Fruit fly (Drosophila melanogaster) whole organism, embryonic: ENCODE data around the gene mTTF.

Experiments
- Awh ChIP-seq: fragments of 200-800 bp; sonication (Bioruptor generic); IDR thresholded peaks from 2 replicates; pipeline ENCODE4, ENCODE4 v1.3.6; 2022; ENCODE audit warnings: missing biosample characterization, missing genetic modification characterization
- B-H2 ChIP-seq: fragments of 200-800 bp; sonication (Bioruptor generic); optimal IDR thresholded peaks from 2 replicates; lab custom pipeline; 2018; ENCODE audit warnings: missing biosample characterization, mild to moderate bottlenecking, missing genetic modification characterization
- Blimp-1 ChIP-seq: fragments of 200-800 bp; sonication (Bioruptor generic); optimal IDR thresholded peaks from 3 replicates; lab custom pipeline; 2018; ENCODE audit warnings: missing biosample characterization, missing genetic modification characterization, mild to moderate bottlenecking, moderate library complexity, missing genetic modification reagents
- CG10209 ChIP-seq: fragments of 200-800 bp; sonication (Bioruptor generic); optimal IDR thresholded peaks from 3 replicates; lab custom pipeline; 2017; ENCODE audit warnings: missing biosample characterization, mild to moderate bottlenecking, missing genetic modification characterization, missing genetic modification reagents
- CG12104 ChIP-seq: fragments of 200-800 bp; sonication (Bioruptor generic); optimal IDR thresholded peaks from 3 replicates; lab custom pipeline; 2016; ENCODE audit warnings: missing biosample characterization, missing genetic modification characterization
- CG15073 ChIP-seq: fragments of 200-800 bp; sonication (Bioruptor generic); optimal IDR thresholded peaks from 2 replicates; lab custom pipeline; 2016; ENCODE audit warnings: missing biosample characterization, missing genetic modification characterization
- CG15601 ChIP-seq: fragments of 200-800 bp; sonication (Bioruptor generic); optimal IDR thresholded peaks from 3 replicates; lab custom pipeline; 2019; ENCODE audit warnings: missing biosample characterization, mild to moderate bottlenecking, missing genetic modification characterization, moderate library complexity
- CG17912 ChIP-seq: fragments of 200-800 bp; sonication (Bioruptor generic); optimal IDR thresholded peaks from 2 replicates; lab custom pipeline; 2018; ENCODE audit warnings: missing biosample characterization, mild to moderate bottlenecking, missing genetic modification characterization
- CG18011 ChIP-seq: fragments of 200-800 bp; sonication (Bioruptor generic); optimal IDR thresholded peaks from 2 replicates; lab custom pipeline; 2017; ENCODE audit warnings: missing biosample characterization, missing genetic modification characterization, mild to moderate bottlenecking, moderate library complexity, missing genotype
- CG18619 ChIP-seq: fragments of 200-800 bp; sonication (Bioruptor generic); optimal IDR thresholded peaks from 3 replicates; lab custom pipeline; 2017; ENCODE audit warnings: missing biosample characterization, mild to moderate bottlenecking, missing genetic modification characterization
- CG2889 ChIP-seq: fragments of 200-800 bp; sonication (Bioruptor generic); IDR thresholded peaks from 3 replicates; pipeline ENCODE4 v1.3.6; 2022; ENCODE audit warnings: missing biosample characterization, missing genetic modification characterization
- CG3065 ChIP-seq: fragments of 200-800 bp; sonication (Bioruptor generic); optimal IDR thresholded peaks from 2 replicates; lab custom pipeline; 2016; ENCODE audit warnings: missing biosample characterization, missing genetic modification characterization
- CG32772 ChIP-seq: fragments of 200-800 bp; sonication (Bioruptor generic); IDR thresholded peaks from 2 replicates; pipeline ENCODE4 v1.3.6; 2022; ENCODE audit warnings: missing biosample characterization, missing genetic modification characterization
- CG34376 ChIP-seq: fragments of 200-800 bp; sonication (Bioruptor generic); optimal IDR thresholded peaks from 2 replicates; lab custom pipeline; 2018; ENCODE audit warnings: missing biosample characterization, mild to moderate bottlenecking, missing genetic modification characterization
- CG3726 ChIP-seq: fragments of 200-800 bp; sonication (Bioruptor generic); IDR thresholded peaks from 3 replicates; pipeline ENCODE4, ENCODE4 v1.3.6; 2022; ENCODE audit warnings: missing biosample characterization, missing genetic modification characterization
- CG4328 ChIP-seq: fragments of 200-800 bp; sonication (Bioruptor generic); optimal IDR thresholded peaks from 3 replicates; lab custom pipeline; 2017; ENCODE audit warnings: missing biosample characterization, missing genetic modification reagents, missing genetic modification characterization
- CG4424 ChIP-seq: fragments of 200-800 bp; sonication (Bioruptor generic); optimal IDR thresholded peaks from 3 replicates; lab custom pipeline; 2016; ENCODE audit warnings: missing biosample characterization, missing genetic modification characterization
- CG4854 ChIP-seq: fragments of 200-800 bp; sonication (Bioruptor generic); optimal IDR thresholded peaks from 2 replicates; lab custom pipeline; 2016; ENCODE audit warnings: missing biosample characterization, missing genetic modification characterization, inconsistent platforms
- CG5245 ChIP-seq: fragments of 200-800 bp; sonication (Bioruptor generic); optimal IDR thresholded peaks from 3 replicates; lab custom pipeline; 2016; ENCODE audit warnings: missing biosample characterization, missing genetic modification characterization
- CkIIα-i1 ChIP-seq: fragments of 200-800 bp; sonication (Bioruptor generic); IDR thresholded peaks from 2 replicates; pipeline ENCODE4 v1.3.6; 2022; ENCODE audit warnings: missing biosample characterization, missing genetic modification characterization
- Fer2 ChIP-seq: fragments of 200-800 bp; sonication (Bioruptor generic); optimal IDR thresholded peaks from 2 replicates; lab custom pipeline; 2018; ENCODE audit warnings: missing biosample characterization, mild to moderate bottlenecking, missing genetic modification characterization, moderate library complexity
- Hr39 ChIP-seq: fragments of >200 bp; optimal IDR thresholded peaks from 2 replicates; lab custom pipeline; 2017
- Lpt ChIP-seq: fragments of >200 bp; optimal IDR thresholded peaks from 2 replicates; lab custom pipeline; 2018; ENCODE audit warnings: missing biosample characterization, missing genetic modification characterization
- Max ChIP-seq: fragments of 200-800 bp; sonication (Bioruptor generic); optimal IDR thresholded peaks from 2 replicates; lab custom pipeline; 2016; ENCODE audit warnings: missing biosample characterization, mild to moderate bottlenecking, missing genetic modification characterization
- Meics ChIP-seq: fragments of 200-800 bp; sonication (Bioruptor generic); optimal IDR thresholded peaks from 2 replicates; lab custom pipeline; 2017; ENCODE audit warnings: missing biosample characterization, mild to moderate bottlenecking, missing genetic modification characterization
- Mrtf ChIP-seq: fragments of 200-800 bp; sonication (Bioruptor generic); IDR thresholded peaks from 3 replicates; pipeline ENCODE4 v1.3.6; 2022; ENCODE audit warnings: missing biosample characterization, missing genetic modification characterization
- Opbp ChIP-seq: fragments of 200-800 bp; sonication (Bioruptor generic); IDR thresholded peaks from 3 replicates; pipeline ENCODE4 v1.3.6; 2022; ENCODE audit warnings: missing biosample characterization, missing genetic modification characterization; ENCODE audit not compliant: partially characterized antibody
- cato ChIP-seq: fragments of 200-800 bp; sonication (Bioruptor generic); optimal IDR thresholded peaks from 2 replicates; lab custom pipeline; 2016; ENCODE audit warnings: missing biosample characterization, missing genetic modification characterization, borderline replicate concordance
- cg ChIP-seq: fragments of 200-800 bp; sonication (Bioruptor generic); optimal IDR thresholded peaks from 3 replicates; lab custom pipeline; 2019; ENCODE audit warnings: missing biosample characterization, mild to moderate bottlenecking, missing genetic modification characterization, moderate library complexity
- dmrt11E ChIP-seq: fragments of 200-800 bp; sonication (Bioruptor generic); optimal IDR thresholded peaks from 3 replicates; lab custom pipeline; 2018; ENCODE audit warnings: missing biosample characterization, mild to moderate bottlenecking, missing genetic modification characterization, moderate library complexity
- gem ChIP-seq: fragments of 200-800 bp; sonication (Bioruptor generic); optimal IDR thresholded peaks from 2 replicates; lab custom pipeline; 2019; ENCODE audit warnings: missing biosample characterization, mild to moderate bottlenecking, missing genetic modification characterization, moderate library complexity
- gsb-n ChIP-seq: fragments of 200-800 bp; sonication (Bioruptor generic); optimal IDR thresholded peaks from 3 replicates; lab custom pipeline; 2018; ENCODE audit warnings: missing biosample characterization, mild to moderate bottlenecking, missing genetic modification characterization
- hb ChIP-seq: fragments of 200-800 bp; sonication (Bioruptor generic); IDR thresholded peaks from 3 replicates; pipeline ENCODE4 v1.3.6; 2022; ENCODE audit warnings: missing biosample characterization, missing genetic modification characterization; ENCODE audit not compliant: partially characterized antibody
- hbn ChIP-seq: fragments of 200-800 bp; sonication (Bioruptor generic); IDR thresholded peaks from 2 replicates; pipeline ENCODE4 v1.3.6; 2022; ENCODE audit warnings: missing biosample characterization, missing genetic modification characterization; ENCODE audit not compliant: partially characterized antibody
- hth ChIP-seq: fragments of >200 bp; optimal IDR thresholded peaks from 2 replicates; lab custom pipeline; 2017; ENCODE audit warnings: inconsistent platforms
- knrl ChIP-seq: fragments of 200-800 bp; sonication (Bioruptor generic); IDR thresholded peaks from 3 replicates; pipeline ENCODE4 v1.3.6; 2022; ENCODE audit warnings: missing biosample characterization, missing genetic modification characterization; ENCODE audit not compliant: partially characterized antibody
- luna ChIP-seq: fragments of 200-800 bp; sonication (Bioruptor generic); optimal IDR thresholded peaks from 2 replicates; lab custom pipeline; 2016; ENCODE audit warnings: missing biosample characterization, missing genetic modification characterization
- otp ChIP-seq: fragments of 200-800 bp; sonication (Bioruptor generic); IDR thresholded peaks from 3 replicates; pipeline ENCODE4, ENCODE4 v1.3.6; 2022; ENCODE audit warnings: missing biosample characterization, missing genetic modification characterization
- pho ChIP-seq: fragments of 200-800 bp; sonication (Bioruptor generic); optimal IDR thresholded peaks from 2 replicates; lab custom pipeline; 2016; ENCODE audit warnings: missing biosample characterization, missing genetic modification characterization
- pros ChIP-seq: fragments of 200-800 bp; sonication (Bioruptor generic); optimal IDR thresholded peaks from 3 replicates; lab custom pipeline; 2019; ENCODE audit warnings: missing biosample characterization, mild to moderate bottlenecking, missing genetic modification characterization, moderate library complexity
- ranshi ChIP-seq: fragments of 200-800 bp; sonication (Bioruptor generic); IDR thresholded peaks from 2 replicates; pipeline ENCODE4 v1.3.6; 2022; ENCODE audit warnings: missing biosample characterization, missing genetic modification characterization
- row ChIP-seq: fragments of 200-800 bp; sonication (Bioruptor generic); IDR thresholded peaks from 3 replicates; pipeline ENCODE4 v1.3.6; 2022; ENCODE audit warnings: missing biosample characterization, missing genetic modification characterization
- sim ChIP-seq: fragments of 200-800 bp; sonication (Bioruptor generic); IDR thresholded peaks from 2 replicates; pipeline ENCODE4 v1.3.6; 2022; ENCODE audit warnings: missing biosample characterization, missing genetic modification characterization
- sqz ChIP-seq: fragments of 200-800 bp; sonication (Bioruptor generic); optimal IDR thresholded peaks from 3 replicates; lab custom pipeline; 2018; ENCODE audit warnings: missing biosample characterization, mild to moderate bottlenecking, missing genetic modification characterization
- ssp ChIP-seq: fragments of 200-800 bp; sonication (Bioruptor generic); IDR thresholded peaks from 2 replicates; pipeline ENCODE4 v1.3.6; 2022; ENCODE audit warnings: missing biosample characterization, missing genetic modification characterization
- stwl ChIP-seq: fragments of 200-800 bp; sonication (Bioruptor generic); optimal IDR thresholded peaks from 3 replicates; lab custom pipeline; 2018; ENCODE audit warnings: missing biosample characterization, mild to moderate bottlenecking, missing genetic modification characterization, moderate library complexity
- tin ChIP-seq: fragments of 200-800 bp; sonication (Bioruptor generic); optimal IDR thresholded peaks from 3 replicates; lab custom pipeline; 2016; ENCODE audit warnings: missing biosample characterization, missing genetic modification characterization
- vvl ChIP-seq: fragments of 200-800 bp; sonication (Bioruptor generic); IDR thresholded peaks from 2 replicates; pipeline ENCODE4 v1.3.6; 2022; ENCODE audit warnings: missing biosample characterization, missing genetic modification characterization
- yki ChIP-seq: fragments of >200 bp; optimal IDR thresholded peaks from 3 replicates; lab custom pipeline; 2018

The mTTF gene

DNA sequence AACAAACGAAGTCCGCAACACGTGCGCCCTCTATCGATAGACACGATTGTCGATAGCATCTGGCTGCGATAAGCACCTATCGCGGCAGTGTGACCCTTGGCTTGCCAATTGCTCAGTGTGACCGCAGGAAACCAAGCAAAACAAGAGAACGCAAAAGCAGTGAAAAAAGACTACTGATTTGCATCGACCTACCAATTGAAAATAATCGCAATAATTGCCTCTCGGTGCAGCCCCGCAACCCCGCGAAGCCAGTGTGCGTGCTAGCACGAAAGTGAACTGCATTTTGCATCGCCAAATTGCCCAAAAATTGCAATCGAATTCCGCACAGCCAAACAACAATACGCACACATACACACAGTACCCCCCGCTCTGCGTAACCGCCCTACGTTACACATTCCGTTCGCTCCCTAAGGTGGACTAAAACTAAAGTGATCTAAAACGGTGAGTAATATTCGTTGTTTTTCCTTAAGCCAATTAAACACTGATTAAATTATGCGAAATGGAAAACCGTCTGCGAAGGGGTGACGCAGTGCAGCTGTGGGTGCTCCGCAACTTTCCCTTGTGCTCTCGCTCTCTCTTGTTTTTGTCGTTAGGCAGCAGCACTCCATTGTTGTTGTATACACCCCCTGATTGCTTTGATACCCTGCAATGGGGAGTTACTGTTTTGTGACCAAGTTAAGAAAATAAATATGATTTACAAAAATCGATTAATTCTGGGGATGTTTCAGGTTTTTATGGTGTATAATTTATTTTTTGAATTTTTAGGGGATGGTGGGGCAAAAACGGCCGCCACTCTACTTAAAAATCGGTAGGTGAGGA lies 6.7 kb upstream of the mTTF start, which contains the start of gene Rab14 (continued):
- peak; percentile 58; the same call in 1 of the 2 replicates for TF ChIP-seq sim (GFP tag; lab: Robert Waterston, UW)
- peak; percentile 83 for TF ChIP-seq Awh (GFP tag; lab: Robert Waterston, UW)
- peak; percentile 91 for TF ChIP-seq Opbp (GFP tag; lab: Robert Waterston, UW)
- TF ChIP-seq CG3726 (GFP tag; lab: Robert Waterston, UW): peak; percentile 14; the same call in 1 of the 3 replicates
- peak; percentile 74 for TF ChIP-seq Blimp-1 (GFP tag; lab: Kevin White, UChicago)
- TF ChIP-seq CG34376: peak; percentile 37
- peak; percentile 80 for TF ChIP-seq hb (GFP tag; lab: Robert Waterston, UW)
- TF ChIP-seq CG15601 (tag; lab: Kevin White, UChicago): peak; percentile 52
- peak; percentile 4 for TF ChIP-seq luna (GFP tag; lab: Kevin White, UChicago)
- peak; percentile 91 for TF ChIP-seq stwl
- peak; percentile 48 for TF ChIP-seq CG5245
- TF ChIP-seq B-H2 (GFP tag; lab: Kevin White, UChicago): peak; percentile 75
- peak; percentile 79 for TF ChIP-seq CG18619 (GFP tag; lab: Kevin White, UChicago)
- peak; percentile 49 for TF ChIP-seq CG32772
- peak; percentile 70 for TF ChIP-seq CG2889 (GFP tag; lab: Robert Waterston, UW)
- peak; percentile 91 for TF ChIP-seq gem (tag; lab: Kevin White, UChicago)
- TF ChIP-seq hbn (GFP tag; lab: Robert Waterston, UW): peak; percentile 77
- peak; percentile 76 for TF ChIP-seq CG4854 (GFP tag; lab: Kevin White, UChicago)
- no peak for TF ChIP-seq CG15073
- TF ChIP-seq Fer2 (tag; lab: Kevin White, UChicago): peak; percentile 75
- TF ChIP-seq CG12104 (GFP tag; lab: Kevin White, UChicago): peak; percentile 66
- peak; percentile 37 for TF ChIP-seq pros (GFP tag; lab: Kevin White, UChicago)
- TF ChIP-seq hth (lab: Kevin White, UChicago): no peak
- TF ChIP-seq gsb-n (tag; lab: Kevin White, UChicago): peak; percentile 63
- TF ChIP-seq ranshi: peak; percentile 77
- no peak for TF ChIP-seq yki (lab: Kevin White, UChicago)
- TF ChIP-seq CG4328 (GFP tag; lab: Kevin White, UChicago): peak; percentile 61
- no peak for TF ChIP-seq Lpt (GFP tag; lab: Kevin White, UChicago)
- peak; percentile 83 for TF ChIP-seq CG4424 (GFP tag; lab: Kevin White, UChicago)
- peak; percentile 74; the same call in 2 of the 3 replicates for TF ChIP-seq otp (GFP tag; lab: Robert Waterston, UW)
- peak; percentile 38 for TF ChIP-seq CG3065
- TF ChIP-seq dmrt11E (tag; lab: Kevin White, UChicago): peak; percentile 64
- TF ChIP-seq vvl (GFP tag; lab: Robert Waterston, UW): peak; percentile 93
- TF ChIP-seq knrl (GFP tag; lab: Robert Waterston, UW): peak; percentile 83
- TF ChIP-seq ssp (GFP tag; lab: Robert Waterston, UW): peak; percentile 24; the same call in 1 of the 2 replicates
- TF ChIP-seq sqz: peak; percentile 64
- TF ChIP-seq cg (GFP tag; lab: Kevin White, UChicago): peak; percentile 92
- peak; percentile 81 for TF ChIP-seq CG10209 (GFP tag; lab: Kevin White, UChicago)
- no peak for TF ChIP-seq Hr39 (lab: Kevin White, UChicago)
- peak; percentile 78 for TF ChIP-seq CG17912 (GFP tag; lab: Kevin White, UChicago)
- peak; percentile 25 for TF ChIP-seq cato (GFP tag; lab: Kevin White, UChicago)
- peak; percentile 89 for TF ChIP-seq row
- TF ChIP-seq pho: peak; percentile 70
- peak; percentile 95 for TF ChIP-seq Max (GFP tag; lab: Kevin White, UChicago)
- TF ChIP-seq CG18011 (GFP tag; lab: Kevin White, UChicago): peak; percentile 50
- TF ChIP-seq Meics (GFP tag; lab: Kevin White, UChicago): peak; percentile 84
- TF ChIP-seq tin (GFP tag; lab: Kevin White, UChicago): peak; percentile 80
- TF ChIP-seq Mrtf: peak; percentile 69
- TF ChIP-seq CkIIα-i1 (GFP tag; lab: Robert Waterston, UW): 0 out of 2 replicates have a peak, but pooled peaks have one; percentile 34
